Fruit fly (Drosophila melanogaster): ENCODE data around the gene Wnt5.

dm6 chrX:18494165-18494740 lies 11.0 kb downstream of the Wnt5 start, which contains the start of gene CG15043:
- no peak for TF ChIP-seq psq (optimal IDR thresholded peaks at IDR 0.05)
- TF ChIP-seq pan (optimal IDR thresholded peaks at IDR 0.05), result no peak
- TF ChIP-seq EcR (GFP tag; optimal IDR thresholded peaks at IDR 0.05), result no peak
- no peak for TF ChIP-seq Dll (optimal IDR thresholded peaks at IDR 0.05)
- no peak for TF ChIP-seq CG8478 (optimal IDR thresholded peaks at IDR 0.05)
